Worm (Caenorhabditis elegans): ENCODE results near the gene ZC317.2.

ce11 chrV:5410679-5411078, 49.2 kb upstream of the ZC317.2 start, which contains the start of gene F08F3.4:
- TF ChIP-seq blmp-1 (tag; optimal IDR thresholded peaks at IDR 0.05) = no peak
- no peak for TF ChIP-seq snpc-4 (tag; optimal IDR thresholded peaks at IDR 0.05)
- TF ChIP-seq pha-4 (tag; optimal IDR thresholded peaks at IDR 0.05) = no peak
- TF ChIP-seq lin-13 (tag; optimal IDR thresholded peaks at IDR 0.05) = no peak
- no peak for TF ChIP-seq ceh-43 (GFP tag; optimal IDR thresholded peaks at IDR 0.05)
- no peak for TF ChIP-seq ztf-11 (tag; optimal IDR thresholded peaks at IDR 0.05)
- TF ChIP-seq unc-120 (tag; optimal IDR thresholded peaks at IDR 0.05; ENCODE audit: poor library complexity, severe bottlenecking) = no peak
- TF ChIP-seq nhr-28 (tag; optimal IDR thresholded peaks at IDR 0.05) = no peak
- TF ChIP-seq sem-2 (GFP tag; optimal IDR thresholded peaks at IDR 0.05) = no peak
- TF ChIP-seq nhr-76 (tag; optimal IDR thresholded peaks at IDR 0.05) = no peak
